Fruit fly (Drosophila melanogaster) whole organism, embryonic: ENCODE measurements around the gene CG34347.

Experiments used
- Abd-B ChIP-seq: fragments of 200-800 bp; sonication (Bioruptor generic); optimal IDR thresholded peaks from 2 replicates; lab custom pipeline; 2018; ENCODE audit warnings: missing biosample characterization, mild to moderate bottlenecking, missing genetic modification characterization, moderate library complexity
- Aef1 ChIP-seq: fragments of 200-800 bp; sonication (Bioruptor generic); IDR thresholded peaks from 3 replicates; pipeline ENCODE4 v1.3.6; 2022; ENCODE audit warnings: missing biosample characterization, missing genetic modification characterization
- CG10979 ChIP-seq: fragments of 200-800 bp; sonication (Bioruptor generic); optimal IDR thresholded peaks from 2 replicates; lab custom pipeline; 2018; ENCODE audit warnings: missing biosample characterization, mild to moderate bottlenecking, missing genetic modification characterization, moderate library complexity
- CG12391 ChIP-seq: fragments of 200-800 bp; sonication (Bioruptor generic); optimal IDR thresholded peaks from 3 replicates; lab custom pipeline; 2018; ENCODE audit warnings: missing biosample characterization, mild to moderate bottlenecking, missing genetic modification characterization, moderate library complexity
- CG12942 ChIP-seq: fragments of 200-800 bp; sonication (Bioruptor generic); optimal IDR thresholded peaks from 3 replicates; lab custom pipeline; 2016; ENCODE audit warnings: missing biosample characterization, missing genetic modification characterization
- CG13296 ChIP-seq: fragments of 200-800 bp; sonication (Bioruptor generic); optimal IDR thresholded peaks from 3 replicates; lab custom pipeline; 2018; ENCODE audit warnings: missing biosample characterization, mild to moderate bottlenecking, missing genetic modification characterization
- CG1647 ChIP-seq: fragments of 200-800 bp; sonication (Bioruptor generic); optimal IDR thresholded peaks from 3 replicates; lab custom pipeline; 2016; ENCODE audit warnings: missing biosample characterization, missing genetic modification characterization
- CG17328 ChIP-seq: fragments of 200-800 bp; sonication (Bioruptor generic); IDR thresholded peaks from 2 replicates; pipeline ENCODE4 v1.3.6; 2022; ENCODE audit warnings: missing biosample characterization, missing genetic modification characterization
- CG17385 ChIP-seq: fragments of 200-800 bp; sonication (Bioruptor generic); optimal IDR thresholded peaks from 3 replicates; lab custom pipeline; 2018; ENCODE audit warnings: missing biosample characterization, mild to moderate bottlenecking, missing genetic modification characterization
- CG2678 ChIP-seq: fragments of 200-800 bp; sonication (Bioruptor generic); optimal IDR thresholded peaks from 3 replicates; lab custom pipeline; 2019; ENCODE audit warnings: missing biosample characterization, mild to moderate bottlenecking, missing genetic modification characterization, moderate library complexity
- CG31224 ChIP-seq: fragments of 200-800 bp; sonication (Bioruptor generic); IDR thresholded peaks from 2 replicates; pipeline ENCODE4 v1.3.6; 2022; ENCODE audit warnings: missing biosample characterization, missing genetic modification characterization
- CG31365 ChIP-seq: fragments of 200-800 bp; sonication (Bioruptor generic); optimal IDR thresholded peaks from 2 replicates; lab custom pipeline; 2018; ENCODE audit warnings: missing biosample characterization, mild to moderate bottlenecking, missing genetic modification characterization
- CG3281 ChIP-seq: fragments of 200-800 bp; sonication (Bioruptor generic); optimal IDR thresholded peaks from 3 replicates; lab custom pipeline; 2017; ENCODE audit warnings: missing biosample characterization, mild to moderate bottlenecking, missing genetic modification characterization
- CG42726 ChIP-seq: fragments of 200-800 bp; sonication (Bioruptor generic); IDR thresholded peaks from 2 replicates; pipeline ENCODE4 v1.3.6; 2022; ENCODE audit warnings: missing biosample characterization, missing genetic modification characterization; ENCODE audit not compliant: partially characterized antibody
- CG4328 ChIP-seq: fragments of 200-800 bp; sonication (Bioruptor generic); optimal IDR thresholded peaks from 3 replicates; lab custom pipeline; 2017; ENCODE audit warnings: missing biosample characterization, missing genetic modification reagents, missing genetic modification characterization
- CG4617 ChIP-seq: fragments of 200-800 bp; sonication (Bioruptor generic); optimal IDR thresholded peaks from 3 replicates; lab custom pipeline; 2016; ENCODE audit warnings: missing biosample characterization, missing genetic modification characterization, borderline replicate concordance
- CG5245 ChIP-seq: fragments of 200-800 bp; sonication (Bioruptor generic); optimal IDR thresholded peaks from 3 replicates; lab custom pipeline; 2016; ENCODE audit warnings: missing biosample characterization, missing genetic modification characterization
- CG6854 ChIP-seq: fragments of 200-800 bp; sonication (Bioruptor generic); optimal IDR thresholded peaks from 3 replicates; lab custom pipeline; 2017; ENCODE audit warnings: missing biosample characterization, mild to moderate bottlenecking, missing genetic modification characterization
- CG8388 ChIP-seq: fragments of 200-800 bp; sonication (Bioruptor generic); optimal IDR thresholded peaks from 2 replicates; lab custom pipeline; 2019; ENCODE audit warnings: missing biosample characterization, mild to moderate bottlenecking, missing genetic modification characterization, moderate library complexity
- CG8478 ChIP-seq: fragments of >200 bp; optimal IDR thresholded peaks from 2 replicates; lab custom pipeline; 2018
- CG9932 ChIP-seq: fragments of 200-800 bp; sonication (Bioruptor generic); IDR thresholded peaks from 2 replicates; pipeline ENCODE4 v1.3.6; 2022; ENCODE audit warnings: missing biosample characterization, missing genetic modification characterization
- CkIIα-i1 ChIP-seq: fragments of 200-800 bp; sonication (Bioruptor generic); IDR thresholded peaks from 2 replicates; pipeline ENCODE4 v1.3.6; 2022; ENCODE audit warnings: missing biosample characterization, missing genetic modification characterization
- Dbx ChIP-seq: fragments of 200-800 bp; sonication (Bioruptor generic); IDR thresholded peaks from 3 replicates; pipeline ENCODE4 v1.3.6; 2022; ENCODE audit warnings: missing biosample characterization, missing genetic modification characterization
- Dip3 ChIP-seq: fragments of 200-800 bp; sonication (Bioruptor generic); optimal IDR thresholded peaks from 3 replicates; lab custom pipeline; 2016; ENCODE audit warnings: missing biosample characterization, missing genetic modification characterization
- E2f1 ChIP-seq: fragments of 200-800 bp; sonication (Bioruptor generic); IDR thresholded peaks from 2 replicates; pipeline ENCODE4 v1.3.6; 2022; ENCODE audit warnings: missing biosample characterization, missing genetic modification characterization
- HmgZ ChIP-seq: fragments of 200-800 bp; sonication (Bioruptor generic); optimal IDR thresholded peaks from 2 replicates; lab custom pipeline; 2018; ENCODE audit warnings: missing biosample characterization, mild to moderate bottlenecking, missing genetic modification characterization
- Hr51 ChIP-seq, 2 experiments: fragments of 200-800 bp; sonication (Bioruptor generic); optimal IDR thresholded peaks; 2 replicates in 1 of 2; 3 replicates in 1 of 2; lab custom pipeline; 2016 to 2018; ENCODE audit warnings: missing biosample characterization in 2 of 2, missing genetic modification characterization in 2 of 2, mild to moderate bottlenecking in 1 of 2, moderate library complexity in 1 of 2
- MTF-1 ChIP-seq: fragments of 200-800 bp; sonication (Bioruptor generic); optimal IDR thresholded peaks from 2 replicates; lab custom pipeline; 2018; ENCODE audit warnings: missing biosample characterization, mild to moderate bottlenecking, missing genetic modification characterization, borderline replicate concordance
- Meics ChIP-seq: fragments of 200-800 bp; sonication (Bioruptor generic); optimal IDR thresholded peaks from 2 replicates; lab custom pipeline; 2017; ENCODE audit warnings: missing biosample characterization, mild to moderate bottlenecking, missing genetic modification characterization
- Myb ChIP-seq: fragments of 200-800 bp; sonication (Bioruptor generic); optimal IDR thresholded peaks from 2 replicates; lab custom pipeline; 2016; ENCODE audit warnings: missing biosample characterization, missing genetic modification characterization
- Sox100B ChIP-seq: fragments of 200-800 bp; sonication (Bioruptor generic); optimal IDR thresholded peaks from 3 replicates; lab custom pipeline; 2018; ENCODE audit warnings: missing biosample characterization, mild to moderate bottlenecking, missing genetic modification characterization
- al ChIP-seq: fragments of 200-800 bp; sonication (Bioruptor generic); IDR thresholded peaks from 2 replicates; pipeline ENCODE4 v1.3.6; 2022; ENCODE audit warnings: missing biosample characterization, missing genetic modification characterization
- ash1 ChIP-seq: fragments of 200-800 bp; sonication (Bioruptor generic); optimal IDR thresholded peaks from 2 replicates; lab custom pipeline; 2018; ENCODE audit warnings: missing biosample characterization, mild to moderate bottlenecking, missing genetic modification characterization
- ato ChIP-seq: fragments of 200-800 bp; sonication (Bioruptor generic); IDR thresholded peaks from 2 replicates; pipeline ENCODE4 v1.3.6; 2022; ENCODE audit warnings: missing biosample characterization, missing genetic modification characterization; ENCODE audit not compliant: partially characterized antibody
- crol ChIP-seq: fragments of 200-800 bp; sonication (Bioruptor generic); IDR thresholded peaks from 2 replicates; pipeline ENCODE4 v1.3.6; 2022; ENCODE audit warnings: missing biosample characterization, missing genetic modification characterization
- cwo ChIP-seq: fragments of 200-800 bp; sonication (Bioruptor generic); optimal IDR thresholded peaks from 3 replicates; lab custom pipeline; 2017; ENCODE audit warnings: missing biosample characterization, missing genetic modification characterization, mild to moderate bottlenecking, moderate library complexity, missing genetic modification reagents
- dysf ChIP-seq: fragments of 200-800 bp; sonication (Bioruptor generic); IDR thresholded peaks from 3 replicates; pipeline ENCODE4 v1.3.6; 2022; ENCODE audit warnings: missing biosample characterization, missing genetic modification characterization
- ems ChIP-seq: fragments of 200-800 bp; sonication (Bioruptor generic); optimal IDR thresholded peaks from 3 replicates; lab custom pipeline; 2016; ENCODE audit warnings: missing biosample characterization, missing genetic modification characterization
- gcm2 ChIP-seq: fragments of 200-800 bp; sonication (Bioruptor generic); optimal IDR thresholded peaks from 2 replicates; lab custom pipeline; 2016; ENCODE audit warnings: missing biosample characterization, missing genetic modification characterization
- gfzf ChIP-seq: fragments of 200-800 bp; sonication (Bioruptor generic); optimal IDR thresholded peaks from 2 replicates; lab custom pipeline; 2016; ENCODE audit warnings: missing biosample characterization, mild to moderate bottlenecking, missing genetic modification characterization, moderate library complexity
- lmd ChIP-seq: fragments of 200-800 bp; sonication (Bioruptor generic); IDR thresholded peaks from 2 replicates; pipeline ENCODE4 v1.3.6; 2022; ENCODE audit warnings: missing biosample characterization, missing genetic modification characterization
- maf-S ChIP-seq: fragments of 200-800 bp; sonication (Bioruptor generic); optimal IDR thresholded peaks from 2 replicates; lab custom pipeline; 2016; ENCODE audit warnings: missing biosample characterization, missing genetic modification characterization
- mirr ChIP-seq: fragments of 200-800 bp; sonication (Bioruptor generic); optimal IDR thresholded peaks from 3 replicates; lab custom pipeline; 2018; ENCODE audit warnings: missing biosample characterization, mild to moderate bottlenecking, missing genetic modification characterization
- mld ChIP-seq: fragments of 200-800 bp; sonication (Bioruptor generic); IDR thresholded peaks from 3 replicates; pipeline ENCODE4 v1.3.6; 2022; ENCODE audit warnings: missing biosample characterization, missing genetic modification characterization; ENCODE audit not compliant: partially characterized antibody
- nerfin-2 ChIP-seq: fragments of 200-800 bp; sonication (Bioruptor generic); IDR thresholded peaks from 2 replicates; pipeline ENCODE4 v1.3.6; 2022; ENCODE audit warnings: missing biosample characterization, missing genetic modification characterization; ENCODE audit not compliant: partially characterized antibody
- pho ChIP-seq: fragments of 200-800 bp; sonication (Bioruptor generic); optimal IDR thresholded peaks from 2 replicates; lab custom pipeline; 2016; ENCODE audit warnings: missing biosample characterization, missing genetic modification characterization
- ranshi ChIP-seq: fragments of 200-800 bp; sonication (Bioruptor generic); IDR thresholded peaks from 2 replicates; pipeline ENCODE4 v1.3.6; 2022; ENCODE audit warnings: missing biosample characterization, missing genetic modification characterization
- shn ChIP-seq: fragments of 200-800 bp; sonication (Bioruptor generic); optimal IDR thresholded peaks from 3 replicates; lab custom pipeline; 2016; ENCODE audit warnings: missing biosample characterization, missing genetic modification characterization
- sob ChIP-seq: fragments of 200-800 bp; sonication (Bioruptor generic); IDR thresholded peaks from 2 replicates; pipeline ENCODE4 v1.3.6; 2022; ENCODE audit warnings: missing biosample characterization, missing genetic modification characterization

Gene CG34347

DNA sequence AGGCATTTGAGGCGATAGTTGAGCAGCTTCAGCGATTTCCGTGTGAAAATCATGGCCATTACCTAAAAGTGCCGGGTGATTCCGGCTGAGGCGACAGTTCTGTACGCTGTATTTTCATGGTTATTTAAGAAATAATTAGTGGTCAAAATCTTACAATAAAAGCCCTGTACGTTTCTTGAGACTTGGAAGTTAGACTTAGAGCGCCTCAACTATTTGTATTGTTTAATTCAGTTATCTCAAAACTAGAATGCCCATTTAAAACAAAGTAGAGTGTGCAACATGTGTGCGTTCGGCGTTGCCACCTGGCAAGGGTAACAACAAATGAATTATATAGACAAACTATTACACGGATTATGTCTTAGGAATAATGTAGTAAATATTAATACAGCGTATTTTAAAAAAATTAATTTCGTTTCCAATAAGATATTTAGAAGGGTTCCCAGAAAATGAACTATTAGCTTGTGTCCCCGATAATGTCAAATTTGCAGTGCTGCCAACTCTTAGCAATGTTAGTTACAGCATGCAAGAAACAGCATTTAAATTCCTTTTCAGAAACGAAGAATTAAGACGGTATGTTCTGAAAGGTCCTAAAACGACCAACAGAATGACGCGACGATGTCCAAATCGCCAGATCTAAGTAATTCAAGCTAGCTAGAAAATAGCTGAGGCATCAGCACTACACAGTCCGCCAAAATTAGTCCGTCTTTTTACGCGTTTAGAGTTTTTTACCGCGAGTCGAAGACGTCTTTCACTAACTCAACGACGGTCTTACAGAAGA, 93.7 kb downstream of the CG34347 start, which contains the start of gene Gprk2 (continued):
- TF ChIP-seq Myb (GFP tag; lab: Kevin White, UChicago) (peak; percentile 97), CG8388 (GFP tag; lab: Kevin White, UChicago) (peak; percentile 100), CG17385 (peak; percentile 100), nerfin-2 (GFP tag; lab: Robert Waterston, UW) (no peak), sob (GFP tag; lab: Robert Waterston, UW) (peak; percentile 100), CG4617 (peak; percentile 100), ato (GFP tag; lab: Robert Waterston, UW) (no peak), shn (peak; percentile 100), CG17328 (GFP tag; lab: Robert Waterston, UW) (peak; percentile 100), gfzf (GFP tag; lab: Kevin White, UChicago) (peak; percentile 96), CG6854 (GFP tag; lab: Kevin White, UChicago) (peak; percentile 100), CG1647 (GFP tag; lab: Kevin White, UChicago) (peak; percentile 100), Aef1 (peak; percentile 100), dysf (GFP tag; lab: Robert Waterston, UW) (peak; percentile 100), CkIIα-i1 (GFP tag; lab: Robert Waterston, UW) (peak; percentile 99), lmd (GFP tag; lab: Robert Waterston, UW) (peak; percentile 100), ranshi (GFP tag; lab: Robert Waterston, UW) (peak; percentile 100), CG31365 (tag; lab: Kevin White, UChicago) (peak; percentile 96), CG3281 (peak; percentile 100), CG42726 (GFP tag; lab: Robert Waterston, UW) (no peak), MTF-1 (peak; percentile 99), Abd-B (GFP tag; lab: Kevin White, UChicago) (peak; percentile 100), CG2678 (tag; lab: Kevin White, UChicago) (peak; percentile 100), ems (GFP tag; lab: Kevin White, UChicago) (peak; percentile 100), mirr (peak; percentile 98), al (GFP tag; lab: Robert Waterston, UW) (peak; percentile 100), ash1 (GFP tag; lab: Kevin White, UChicago) (peak; percentile 99), CG9932 (GFP tag; lab: Robert Waterston, UW) (peak; percentile 100), crol (GFP tag; lab: Robert Waterston, UW) (peak; percentile 93), Dbx (GFP tag; lab: Robert Waterston, UW) (peak; percentile 100), maf-S (GFP tag; lab: Kevin White, UChicago) (peak; percentile 100), gcm2 (GFP tag; lab: Kevin White, UChicago) (peak; percentile 99), Sox100B (peak; percentile 99), pho (GFP tag; lab: Kevin White, UChicago) (peak; percentile 100), CG12942 (GFP tag; lab: Kevin White, UChicago) (peak; percentile 100), HmgZ (tag; lab: Kevin White, UChicago) (peak; percentile 100), CG8478 (lab: Kevin White, UChicago) (no peak), Dip3 (GFP tag; lab: Kevin White, UChicago) (peak; percentile 100), CG12391 (tag; lab: Kevin White, UChicago) (peak; percentile 100), cwo (GFP tag; lab: Kevin White, UChicago) (peak; percentile 99), CG13296 (GFP tag; lab: Kevin White, UChicago) (peak; percentile 100), E2f1 (GFP tag; lab: Robert Waterston, UW) (peak; percentile 100), CG10979 (tag; lab: Kevin White, UChicago) (peak; percentile 100), mld (GFP tag; lab: Robert Waterston, UW) (no peak), Meics (peak; percentile 100), CG31224 (GFP tag; lab: Robert Waterston, UW) (peak; percentile 99), CG4328 (peak; percentile 80), Hr51 (GFP tag; optimal IDR thresholded peaks at IDR 0.05; lab: Kevin White, UChicago) (peak; percentile 100), CG5245 (GFP tag; lab: Kevin White, UChicago) (peak; percentile 100)
